Worm (Caenorhabditis elegans) whole organism, mixed stage, embryonic: ENCODE measurements around the gene C50E3.7.

Experiments used
- M03D4.4 ChIP-seq: sonication (generic microtip); optimal IDR thresholded peaks from 2 replicates; lab custom pipeline; 2017; ENCODE audit warnings: mild to moderate bottlenecking, missing genetic modification characterization, missing compliant biosample characterization
- bed-3 ChIP-seq: fragments of 200-800 bp; sonication (Bioruptor generic); optimal IDR thresholded peaks from 3 replicates; lab custom pipeline; 2018; ENCODE audit warnings: mild to moderate bottlenecking, missing genetic modification characterization, moderate library complexity, missing compliant biosample characterization
- ceh-39 ChIP-seq: fragments of 150-350 bp; optimal IDR thresholded peaks from 2 replicates; lab custom pipeline; 2014; ENCODE audit warnings: missing biosample characterization, missing genetic modification characterization
- ceh-83 ChIP-seq: fragments of 200-800 bp; sonication (Bioruptor generic); optimal IDR thresholded peaks from 2 replicates; lab custom pipeline; 2018; ENCODE audit warnings: mild to moderate bottlenecking, missing genetic modification characterization, missing compliant biosample characterization
- ces-1 ChIP-seq: fragments of 150-350 bp; optimal IDR thresholded peaks from 2 replicates; lab custom pipeline; 2014; ENCODE audit warnings: missing biosample characterization, missing genetic modification reagents, missing genetic modification characterization
- elt-1 ChIP-seq: sonication (generic microtip); optimal IDR thresholded peaks from 2 replicates; lab custom pipeline; 2017; ENCODE audit warnings: missing genetic modification characterization, mild to moderate bottlenecking, missing compliant biosample characterization, antibody characterized with exemption, moderate library complexity, borderline replicate concordance; ENCODE audit not compliant: insufficient read depth
- elt-3 ChIP-seq: fragments of 150-350 bp; optimal IDR thresholded peaks from 2 replicates; lab custom pipeline; 2014; ENCODE audit warnings: missing biosample characterization, missing genetic modification characterization
- flh-1 ChIP-seq: fragments of 200-800 bp; sonication (Bioruptor generic); optimal IDR thresholded peaks from 2 replicates; lab custom pipeline; 2018; ENCODE audit warnings: mild to moderate bottlenecking, missing genetic modification characterization, moderate library complexity, missing compliant biosample characterization
- ham-2 ChIP-seq: fragments of 200-800 bp; sonication (Bioruptor generic); optimal IDR thresholded peaks from 2 replicates; lab custom pipeline; 2018; ENCODE audit warnings: mild to moderate bottlenecking, missing genetic modification characterization, missing compliant biosample characterization
- hlh-1 ChIP-seq: fragments of 150-350 bp; optimal IDR thresholded peaks from 2 replicates; lab custom pipeline; 2014; ENCODE audit warnings: missing biosample characterization, missing genetic modification reagents, missing genetic modification characterization
- lin-13 ChIP-seq: fragments of 150-350 bp; optimal IDR thresholded peaks from 2 replicates; lab custom pipeline; 2014; ENCODE audit warnings: missing biosample characterization, missing genetic modification characterization
- lin-32 ChIP-seq: fragments of 200-800 bp; sonication (Bioruptor generic); optimal IDR thresholded peaks from 2 replicates; lab custom pipeline; 2018; ENCODE audit warnings: mild to moderate bottlenecking, missing genetic modification characterization, missing compliant biosample characterization
- mab-5 ChIP-seq: fragments of 150-350 bp; optimal IDR thresholded peaks from 2 replicates; lab custom pipeline; 2014; ENCODE audit warnings: missing biosample characterization, missing genetic modification characterization
- mep-1 ChIP-seq: fragments of 150-350 bp; optimal IDR thresholded peaks from 2 replicates; lab custom pipeline; 2017; ENCODE audit warnings: missing biosample characterization, missing genetic modification reagents, missing genetic modification characterization, inconsistent platforms
- mls-2 ChIP-seq: sonication (generic microtip); optimal IDR thresholded peaks from 2 replicates; lab custom pipeline; 2016; ENCODE audit warnings: mild to moderate bottlenecking, missing genetic modification characterization, moderate library complexity, missing compliant biosample characterization
- nhr-12 ChIP-seq: fragments of 150-350 bp; optimal IDR thresholded peaks from 2 replicates; lab custom pipeline; 2014; ENCODE audit warnings: missing biosample characterization, missing genetic modification characterization
- nhr-2 ChIP-seq: fragments of 150-350 bp; optimal IDR thresholded peaks from 2 replicates; lab custom pipeline; 2014; ENCODE audit warnings: missing biosample characterization, missing genetic modification characterization
- nhr-237 ChIP-seq: fragments of 150-350 bp; optimal IDR thresholded peaks from 2 replicates; lab custom pipeline; 2014; ENCODE audit warnings: missing biosample characterization, missing genetic modification characterization
- nhr-76 ChIP-seq: sonication (generic microtip); optimal IDR thresholded peaks from 2 replicates; lab custom pipeline; 2017; ENCODE audit warnings: missing biosample characterization, missing genetic modification characterization
- pha-4 ChIP-seq: fragments of 150-350 bp; optimal IDR thresholded peaks from 2 replicates; lab custom pipeline; 2018; ENCODE audit warnings: missing biosample characterization, missing genetic modification reagents, missing genetic modification characterization
- sem-2 ChIP-seq: fragments of 200-800 bp; sonication (Bioruptor generic); optimal IDR thresholded peaks from 2 replicates; lab custom pipeline; 2018; ENCODE audit warnings: mild to moderate bottlenecking, missing genetic modification characterization, missing compliant biosample characterization
- snpc-4 ChIP-seq: fragments of 150-350 bp; optimal IDR thresholded peaks from 2 replicates; lab custom pipeline; 2014; ENCODE audit warnings: missing biosample characterization, missing genetic modification characterization
- tbx-8 ChIP-seq: fragments of 200-800 bp; sonication (Bioruptor generic); optimal IDR thresholded peaks from 2 replicates; lab custom pipeline; 2018; ENCODE audit warnings: mild to moderate bottlenecking, missing genetic modification characterization, moderate library complexity, missing compliant biosample characterization
- unc-120 ChIP-seq: sonication (generic microtip); optimal IDR thresholded peaks from 2 replicates; lab custom pipeline; 2017; ENCODE audit warnings: missing genetic modification characterization, missing compliant biosample characterization; ENCODE audit not compliant: poor library complexity, severe bottlenecking
- unc-39 ChIP-seq: fragments of 150-350 bp; optimal IDR thresholded peaks from 2 replicates; lab custom pipeline; 2014; ENCODE audit warnings: missing biosample characterization, missing genetic modification characterization
- unc-62 ChIP-seq: fragments of 150-350 bp; optimal IDR thresholded peaks from 2 replicates; lab custom pipeline; 2014; ENCODE audit warnings: missing biosample characterization, missing genetic modification reagents, missing genetic modification characterization
- ztf-11 ChIP-seq: fragments of 150-350 bp; optimal IDR thresholded peaks from 2 replicates; lab custom pipeline; 2014; ENCODE audit warnings: missing biosample characterization, missing genetic modification characterization

The C50E3.7 gene

ce11 chrV:7624652-7625051 is 26.5 kb upstream of the C50E3.7 start, which contains the start of gene grsp-4:
Gene grsp-4, plus strand, starts transcription at chrV:7624952.
- TF ChIP-seq lin-13 (tag; lab: Kevin White, UChicago) (no peak), sem-2 (GFP tag; lab: Kevin White, UChicago) (no peak), elt-1 (tag; lab: Kevin White, UChicago) (no peak), M03D4.4 (tag; lab: Kevin White, UChicago) (no peak), ces-1 (no peak), mep-1 (tag; lab: Kevin White, UChicago) (no peak), mab-5 (tag; lab: Kevin White, UChicago) (no peak), ceh-39 (no peak), ceh-83 (GFP tag; lab: Kevin White, UChicago) (no peak), nhr-12 (tag; lab: Kevin White, UChicago) (no peak), unc-120 (no peak), lin-32 (no peak), hlh-1 (tag; lab: Kevin White, UChicago) (no peak)

ce11 chrV:7624152-7624551 is 26.0 kb upstream of the C50E3.7 start, which contains the start of gene C50E3.13:
Gene C50E3.13, minus strand, starts transcription at chrV:7624252.
- TF ChIP-seq elt-3 (tag; lab: Kevin White, UChicago): no peak
- TF ChIP-seq nhr-2: no peak
- no peak for TF ChIP-seq snpc-4 (tag; lab: Kevin White, UChicago)
- TF ChIP-seq nhr-237 (tag; lab: Kevin White, UChicago): no peak
- no peak for TF ChIP-seq unc-39 (tag; lab: Kevin White, UChicago)
- no peak for TF ChIP-seq mls-2 (tag; lab: Kevin White, UChicago)
- TF ChIP-seq nhr-12 (tag; lab: Kevin White, UChicago): no peak
- no peak for TF ChIP-seq hlh-1 (tag; lab: Kevin White, UChicago)
- no peak for TF ChIP-seq lin-32
- no peak for TF ChIP-seq ham-2 (GFP tag; lab: Kevin White, UChicago)
- TF ChIP-seq ztf-11 (tag; lab: Kevin White, UChicago): no peak
- no peak for TF ChIP-seq tbx-8 (GFP tag; lab: Kevin White, UChicago)
- no peak for TF ChIP-seq pha-4 (tag; lab: Kevin White, UChicago)
- TF ChIP-seq M03D4.4 (tag; lab: Kevin White, UChicago): no peak
- no peak for TF ChIP-seq unc-120
- TF ChIP-seq, all 35 proteins: peak for 0

- TF ChIP-seq flh-1 (GFP tag; lab: Kevin White, UChicago): no peak
- no peak for TF ChIP-seq elt-1 (tag; lab: Kevin White, UChicago)
- no peak for TF ChIP-seq unc-120
- no peak for TF ChIP-seq sem-2 (GFP tag; lab: Kevin White, UChicago)
- no peak for TF ChIP-seq hlh-1 (tag; lab: Kevin White, UChicago)
- no peak for TF ChIP-seq nhr-237 (tag; lab: Kevin White, UChicago)
- no peak for TF ChIP-seq unc-62 (GFP tag; lab: Kevin White, UChicago)
- TF ChIP-seq elt-3 (tag; lab: Kevin White, UChicago): no peak
Measured at ce11 chrV:7622011-7622465, 23.9 kb upstream of the C50E3.7 start, which contains the start of gene C50E3.12. Gene C50E3.12, minus strand, starts transcription at chrV:7622061.

ce11 chrV:7618114-7618513 is 19.9 kb upstream of the C50E3.7 start, which contains the start of gene C50E3.15:
Gene C50E3.15, plus strand, starts transcription at chrV:7618414.
- TF ChIP-seq nhr-12 (tag; lab: Kevin White, UChicago): no peak
- no peak for TF ChIP-seq unc-120
- no peak for TF ChIP-seq mls-2 (tag; lab: Kevin White, UChicago)
- TF ChIP-seq ces-1: no peak
- no peak for TF ChIP-seq nhr-76 (tag; lab: Kevin White, UChicago)
- TF ChIP-seq bed-3: no peak
- no peak for TF ChIP-seq mep-1 (tag; lab: Kevin White, UChicago)
- no peak for TF ChIP-seq pha-4 (tag; lab: Kevin White, UChicago)

- TF ChIP-seq ceh-39 (no peak), ces-1 (no peak), unc-39 (tag; lab: Kevin White, UChicago) (no peak), lin-13 (tag; lab: Kevin White, UChicago) (no peak), flh-1 (GFP tag; lab: Kevin White, UChicago) (no peak)
Measured at ce11 chrV:7612044-7612443, 13.9 kb upstream of the C50E3.7 start, which contains the start of gene clec-215. Gene clec-215, plus strand, starts transcription at chrV:7612344.
